Worm (Caenorhabditis elegans) whole organism, L1 larva: ENCODE measurements around the gene ifp-1.

Source experiments
- aly-2 ChIP-seq: fragments of 150-350 bp; optimal IDR thresholded peaks from 2 replicates; lab custom pipeline; 2014; ENCODE audit warnings: missing biosample characterization, missing genetic modification characterization
- ceh-88 ChIP-seq: fragments of 200-800 bp; sonication (Bioruptor generic); IDR thresholded peaks from 2 replicates; pipeline ENCODE4 v1.3.6; 2022; ENCODE audit warnings: missing genetic modification characterization, missing compliant biosample characterization
- ces-1 ChIP-seq: fragments of 150-350 bp; optimal IDR thresholded peaks from 2 replicates; lab custom pipeline; 2014; ENCODE audit warnings: missing biosample characterization, missing genetic modification reagents, missing genetic modification characterization
- lsy-2 ChIP-seq, 2 experiments: fragments of 150-350 bp; optimal IDR thresholded peaks; 2 replicates each; lab custom pipeline; 2014; ENCODE audit warnings: missing biosample characterization in 2 of 2, missing genetic modification characterization in 2 of 2
- unc-62 ChIP-seq: fragments of 150-350 bp; optimal IDR thresholded peaks from 2 replicates; lab custom pipeline; 2014; ENCODE audit warnings: missing biosample characterization, missing genetic modification reagents, missing genetic modification characterization
- zag-1 ChIP-seq: fragments of 150-350 bp; optimal IDR thresholded peaks from 2 replicates; lab custom pipeline; 2014; ENCODE audit warnings: missing biosample characterization, missing genetic modification characterization

DNA sequence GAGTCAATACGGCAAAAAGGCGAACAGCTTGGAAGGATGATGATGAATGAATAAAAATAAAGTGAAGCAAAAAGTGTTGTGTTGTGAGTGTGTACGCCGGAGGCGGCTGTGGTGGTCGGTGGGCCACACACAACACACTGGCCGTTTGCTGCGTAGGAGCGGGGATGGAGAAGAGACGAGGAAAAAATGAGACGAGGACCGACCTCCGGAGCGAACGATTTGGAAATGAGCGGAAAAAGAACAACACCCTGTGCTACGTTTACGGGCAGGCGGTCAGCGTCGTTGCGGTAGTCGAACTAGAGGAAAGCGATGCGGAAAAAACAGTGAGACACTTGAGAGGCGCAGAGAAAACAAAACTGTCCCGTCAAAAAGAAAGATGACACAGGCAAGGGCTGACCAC is 42.8 kb downstream of the ifp-1 start:
- no peak for TF ChIP-seq zag-1 (tag; lab: Kevin White, UChicago)
- TF ChIP-seq unc-62 (GFP tag; lab: Kevin White, UChicago): no peak
- no peak for TF ChIP-seq ceh-88 (GFP tag; lab: Robert Waterston, UW)
- no peak for TF ChIP-seq aly-2
- TF ChIP-seq lsy-2 (tag; optimal IDR thresholded peaks at IDR 0.05; lab: Kevin White, UChicago): no peak
- no peak for TF ChIP-seq ces-1 (GFP tag; lab: Kevin White, UChicago)
